Worm (Caenorhabditis elegans) whole organism, young adult: ENCODE measurements around the gene D1022.3.

ENCODE experiments used
- B0019.2 ChIP-seq: fragments of 200-800 bp; sonication (Bioruptor generic); conservative IDR thresholded peaks from 2 replicates; pipeline ENCODE4 v1.3.6; 2022; ENCODE audit warnings: missing genetic modification reagents, missing genetic modification characterization, missing compliant biosample characterization
- C17E4.6 ChIP-seq: fragments of 200-800 bp; sonication (Bioruptor generic); IDR thresholded peaks from 2 replicates; pipeline ENCODE4 v1.3.6; 2022; ENCODE audit warnings: missing genetic modification reagents, missing genetic modification characterization, missing compliant biosample characterization
- F10E7.11 ChIP-seq: sonication (generic microtip); optimal IDR thresholded peaks from 2 replicates; lab custom pipeline; 2017; ENCODE audit warnings: mild to moderate bottlenecking, missing genetic modification characterization, moderate library complexity, missing compliant biosample characterization
- F22D6.2 ChIP-seq: sonication (generic microtip); optimal IDR thresholded peaks from 2 replicates; lab custom pipeline; 2016; ENCODE audit warnings: mild to moderate bottlenecking, missing genetic modification characterization, missing compliant biosample characterization
- F39B2.1 ChIP-seq: fragments of 200-800 bp; sonication (Bioruptor generic); IDR thresholded peaks from 2 replicates; pipeline ENCODE4 v1.3.6; 2022; ENCODE audit warnings: missing genetic modification reagents, missing genetic modification characterization, missing compliant biosample characterization
- F57A8.1 ChIP-seq: fragments of 200-800 bp; sonication (Bioruptor generic); optimal IDR thresholded peaks from 2 replicates; lab custom pipeline; 2018; ENCODE audit warnings: mild to moderate bottlenecking, missing genetic modification characterization, moderate library complexity, missing compliant biosample characterization
- T26A5.8 ChIP-seq: sonication (generic microtip); optimal IDR thresholded peaks from 2 replicates; lab custom pipeline; 2016; ENCODE audit warnings: missing genetic modification characterization, missing compliant biosample characterization
- ZK185.1 ChIP-seq: sonication (generic microtip); optimal IDR thresholded peaks from 2 replicates; lab custom pipeline; 2016; ENCODE audit warnings: mild to moderate bottlenecking, missing genetic modification characterization, missing compliant biosample characterization; ENCODE audit not compliant: poor library complexity, severe bottlenecking
- athp-1 ChIP-seq: sonication (generic microtip); optimal IDR thresholded peaks from 2 replicates; lab custom pipeline; 2017; ENCODE audit warnings: mild to moderate bottlenecking, missing genetic modification characterization, missing compliant biosample characterization
- attf-3 ChIP-seq: fragments of 200-800 bp; sonication (Bioruptor generic); conservative IDR thresholded peaks from 2 replicates; pipeline ENCODE4 v1.3.6; 2022; ENCODE audit warnings: missing genetic modification reagents, missing genetic modification characterization, missing compliant biosample characterization
- bed-2 ChIP-seq: fragments of 200-800 bp; sonication (Bioruptor generic); IDR thresholded peaks from 2 replicates; pipeline ENCODE4 v1.3.6; 2022; ENCODE audit warnings: missing genetic modification reagents, missing genetic modification characterization, missing compliant biosample characterization
- cebp-2 ChIP-seq: fragments of 200-800 bp; sonication (Bioruptor generic); IDR thresholded peaks from 2 replicates; pipeline ENCODE4 v1.3.6; 2022; ENCODE audit warnings: missing genetic modification characterization, missing compliant biosample characterization
- ceh-100 ChIP-seq: fragments of 200-800 bp; sonication (Bioruptor generic); IDR thresholded peaks from 2 replicates; pipeline ENCODE4 v1.3.6; 2022; ENCODE audit warnings: missing genetic modification reagents, missing genetic modification characterization, missing compliant biosample characterization
- ceh-40 ChIP-seq: fragments of 200-800 bp; sonication (Bioruptor generic); IDR thresholded peaks from 2 replicates; pipeline ENCODE4 v1.3.6; 2022; ENCODE audit warnings: missing genetic modification characterization, missing compliant biosample characterization
- ceh-58 ChIP-seq: fragments of 200-800 bp; sonication (Bioruptor generic); IDR thresholded peaks from 2 replicates; pipeline ENCODE4 v1.3.6; 2022; ENCODE audit warnings: missing genetic modification characterization, missing compliant biosample characterization
- ceh-91 ChIP-seq: fragments of 200-800 bp; sonication (Bioruptor generic); IDR thresholded peaks from 2 replicates; pipeline ENCODE4 v1.3.6; 2022; ENCODE audit warnings: missing genetic modification reagents, missing genetic modification characterization, missing compliant biosample characterization
- die-1 ChIP-seq: sonication (generic microtip); optimal IDR thresholded peaks from 2 replicates; lab custom pipeline; 2016; ENCODE audit warnings: missing genotype, mild to moderate bottlenecking, missing genetic modification characterization, missing compliant biosample characterization
- dpl-1 ChIP-seq: fragments of 150-350 bp; optimal IDR thresholded peaks from 2 replicates; lab custom pipeline; 2014; ENCODE audit warnings: missing biosample characterization, missing genetic modification reagents, missing genetic modification characterization
- efl-1 ChIP-seq: fragments of 150-350 bp; optimal IDR thresholded peaks from 2 replicates; lab custom pipeline; 2014; ENCODE audit warnings: missing biosample characterization, missing genetic modification reagents, missing genetic modification characterization
- egrh-3 ChIP-seq: fragments of 200-800 bp; sonication (Bioruptor generic); IDR thresholded peaks from 2 replicates; pipeline ENCODE4 v1.3.6; 2022; ENCODE audit warnings: missing genetic modification reagents, missing genetic modification characterization, missing compliant biosample characterization
- ekl-4 ChIP-seq: fragments of 200-800 bp; sonication (Bioruptor generic); IDR thresholded peaks from 2 replicates; pipeline ENCODE4 v1.3.6; 2022; ENCODE audit warnings: missing genetic modification reagents, missing genetic modification characterization, missing compliant biosample characterization
- ets-4 ChIP-seq: fragments of 200-800 bp; sonication (Bioruptor generic); optimal IDR thresholded peaks from 2 replicates; lab custom pipeline; 2018; ENCODE audit warnings: mild to moderate bottlenecking, missing genetic modification characterization, missing compliant biosample characterization
- fkh-3 ChIP-seq: sonication (generic microtip); optimal IDR thresholded peaks from 2 replicates; lab custom pipeline; 2016; ENCODE audit warnings: mild to moderate bottlenecking, missing genetic modification characterization, missing compliant biosample characterization
- hmg-1.2 ChIP-seq: fragments of 200-800 bp; sonication (Bioruptor generic); IDR thresholded peaks from 2 replicates; pipeline ENCODE4 v1.3.6; 2022; ENCODE audit warnings: missing genetic modification reagents, missing genetic modification characterization, missing compliant biosample characterization
- hrde-1 ChIP-seq: sonication (generic microtip); optimal IDR thresholded peaks from 2 replicates; lab custom pipeline; 2016; ENCODE audit warnings: missing genetic modification characterization, mild to moderate bottlenecking, missing compliant biosample characterization, moderate library complexity, missing genotype, missing genetic modification reagents, borderline replicate concordance
- lin-26 ChIP-seq: fragments of 200-800 bp; sonication (Bioruptor generic); IDR thresholded peaks from 2 replicates; pipeline ENCODE4 v1.3.6; 2022; ENCODE audit warnings: missing genetic modification reagents, missing genetic modification characterization, missing compliant biosample characterization
- lir-1 ChIP-seq: fragments of 200-800 bp; sonication (Bioruptor generic); conservative IDR thresholded peaks from 2 replicates; pipeline ENCODE4 v1.3.6; 2022; ENCODE audit warnings: missing genetic modification reagents, missing genetic modification characterization, missing compliant biosample characterization
- madf-3 ChIP-seq: fragments of 200-800 bp; sonication (Bioruptor generic); IDR thresholded peaks from 2 replicates; pipeline ENCODE4 v1.3.6; 2022; ENCODE audit warnings: missing genetic modification reagents, missing genetic modification characterization, missing compliant biosample characterization
- madf-8 ChIP-seq: fragments of 200-800 bp; sonication (Bioruptor generic); conservative IDR thresholded peaks from 2 replicates; pipeline ENCODE4 v1.3.6; 2022; ENCODE audit warnings: missing genetic modification reagents, missing genetic modification characterization, missing compliant biosample characterization
- mxl-1 ChIP-seq: sonication (generic microtip); optimal IDR thresholded peaks from 2 replicates; lab custom pipeline; 2016; ENCODE audit warnings: missing genetic modification characterization, missing compliant biosample characterization
- nfya-1 ChIP-seq: sonication (generic microtip); optimal IDR thresholded peaks from 2 replicates; lab custom pipeline; 2017; ENCODE audit warnings: antibody characterized with exemption, missing compliant biosample characterization, missing genetic modification characterization, borderline replicate concordance; ENCODE audit not compliant: insufficient read depth
- nfya-2 ChIP-seq: fragments of 200-800 bp; sonication (Bioruptor generic); IDR thresholded peaks from 2 replicates; pipeline ENCODE4 v1.3.6; 2022; ENCODE audit warnings: missing genetic modification reagents, missing genetic modification characterization, missing compliant biosample characterization
- nhr-80 ChIP-seq: sonication (generic microtip); optimal IDR thresholded peaks from 2 replicates; lab custom pipeline; 2016; ENCODE audit warnings: missing genetic modification characterization, missing compliant biosample characterization
- pha-4 ChIP-seq: fragments of 150-350 bp; sonication (generic microtip); optimal IDR thresholded peaks from 2 replicates; lab custom pipeline; 2014; ENCODE audit warnings: missing biosample characterization, missing genetic modification reagents, missing genetic modification characterization
- rcor-1 ChIP-seq: fragments of 200-800 bp; sonication (Bioruptor generic); IDR thresholded peaks from 2 replicates; pipeline ENCODE4 v1.3.6; 2022; ENCODE audit warnings: missing genetic modification reagents, missing genetic modification characterization, missing compliant biosample characterization
- sea-2 ChIP-seq: fragments of 200-800 bp; sonication (Bioruptor generic); IDR thresholded peaks from 2 replicates; pipeline ENCODE4 v1.3.6; 2022; ENCODE audit warnings: missing genetic modification characterization, missing compliant biosample characterization
- tlf-1 ChIP-seq: fragments of 200-800 bp; sonication (Bioruptor generic); optimal IDR thresholded peaks from 2 replicates; lab custom pipeline; 2018; ENCODE audit warnings: mild to moderate bottlenecking, missing genetic modification characterization, missing compliant biosample characterization
- unc-130 ChIP-seq: sonication (generic microtip); optimal IDR thresholded peaks from 2 replicates; lab custom pipeline; 2016; ENCODE audit warnings: missing genetic modification reagents, missing genetic modification characterization, missing compliant biosample characterization
- unc-62 ChIP-seq: fragments of 150-350 bp; optimal IDR thresholded peaks from 2 replicates; lab custom pipeline; 2014; ENCODE audit warnings: missing biosample characterization, missing genetic modification reagents, missing genetic modification characterization
- zim-3 ChIP-seq: sonication (generic microtip); optimal IDR thresholded peaks from 2 replicates; lab custom pipeline; 2017; ENCODE audit warnings: mild to moderate bottlenecking, missing genetic modification characterization, moderate library complexity, missing compliant biosample characterization
- ztf-25 ChIP-seq: fragments of 200-800 bp; sonication (Bioruptor generic); IDR thresholded peaks from 2 replicates; pipeline ENCODE4 v1.3.6; 2022; ENCODE audit warnings: missing genetic modification reagents, missing genetic modification characterization, missing compliant biosample characterization
- ztf-3 ChIP-seq: fragments of 200-800 bp; sonication (Bioruptor generic); optimal IDR thresholded peaks from 2 replicates; lab custom pipeline; 2018; ENCODE audit warnings: mild to moderate bottlenecking, missing genetic modification characterization, missing compliant biosample characterization

D1022.3 gene

ce11 chrII:7420157-7420556 is 35.9 kb downstream of the D1022.3 start:
- TF ChIP-seq pha-4: no peak
- TF ChIP-seq nfya-2 (GFP tag; lab: Robert Waterston, UW): no peak
- no peak for TF ChIP-seq zim-3 (tag; lab: Kevin White, UChicago)
- no peak for TF ChIP-seq F22D6.2 (tag; lab: Kevin White, UChicago)
- no peak for TF ChIP-seq hrde-1 (tag; lab: Kevin White, UChicago)
- TF ChIP-seq dpl-1 (GFP tag; lab: Kevin White, UChicago): no peak
- TF ChIP-seq tlf-1: no peak
- TF ChIP-seq mxl-1: no peak
- TF ChIP-seq F39B2.1 (GFP tag; lab: Robert Waterston, UW): no peak
- no peak for TF ChIP-seq efl-1
- TF ChIP-seq unc-130: no peak
- no peak for TF ChIP-seq ceh-58 (GFP tag; lab: Robert Waterston, UW)
- TF ChIP-seq madf-3: no peak
- no peak for TF ChIP-seq F57A8.1 (GFP tag; lab: Kevin White, UChicago)
- no peak for TF ChIP-seq F10E7.11 (tag; lab: Kevin White, UChicago)
- TF ChIP-seq lir-1 (GFP tag; lab: Robert Waterston, UW): no peak
- no peak for TF ChIP-seq C17E4.6 (GFP tag; lab: Robert Waterston, UW)
- TF ChIP-seq ztf-3 (GFP tag; lab: Kevin White, UChicago): no peak
- TF ChIP-seq, all 124 proteins: peak for 0

ce11 chrII:7419563-7419962 is 36.5 kb downstream of the D1022.3 start:
- TF ChIP-seq fkh-3 (no peak), ceh-40 (no peak), cebp-2 (GFP tag; lab: Robert Waterston, UW) (no peak), ztf-25 (GFP tag; lab: Robert Waterston, UW) (no peak), ztf-3 (GFP tag; lab: Kevin White, UChicago) (no peak), lin-26 (no peak), hmg-1.2 (GFP tag; lab: Robert Waterston, UW) (no peak), nfya-1 (no peak), sea-2 (GFP tag; lab: Robert Waterston, UW) (no peak), ekl-4 (GFP tag; lab: Robert Waterston, UW) (no peak), die-1 (no peak), ets-4 (GFP tag; lab: Kevin White, UChicago) (no peak), madf-8 (no peak), egrh-3 (GFP tag; lab: Robert Waterston, UW) (no peak)

ce11 chrII:7413764-7414163 is 42.3 kb downstream of the D1022.3 start:
- no peak for TF ChIP-seq rcor-1 (GFP tag; lab: Robert Waterston, UW)
- no peak for TF ChIP-seq T26A5.8 (tag; lab: Kevin White, UChicago)
- TF ChIP-seq madf-3: no peak
- no peak for TF ChIP-seq B0019.2 (GFP tag; lab: Robert Waterston, UW)
- no peak for TF ChIP-seq unc-62
- TF ChIP-seq efl-1: no peak
- TF ChIP-seq nhr-80 (tag; lab: Kevin White, UChicago): no peak
- no peak for TF ChIP-seq attf-3 (GFP tag; lab: Robert Waterston, UW)
- no peak for TF ChIP-seq hrde-1 (tag; lab: Kevin White, UChicago)
- no peak for TF ChIP-seq ZK185.1
- no peak for TF ChIP-seq ceh-100 (GFP tag; lab: Robert Waterston, UW)
- TF ChIP-seq athp-1: no peak
- no peak for TF ChIP-seq ceh-91 (GFP tag; lab: Robert Waterston, UW)
- no peak for TF ChIP-seq bed-2 (GFP tag; lab: Robert Waterston, UW)
- TF ChIP-seq ztf-25 (GFP tag; lab: Robert Waterston, UW): no peak
